Worm (Caenorhabditis elegans): ENCODE data around the gene F55C12.6.

ce11 chrII:5911274-5911673 lies 35.3 kb upstream of the F55C12.6 start, which contains the start of gene cgt-3:
- no peak for TF ChIP-seq klf-2 (GFP tag; conservative IDR thresholded peaks at IDR 0.05)
- TF ChIP-seq ztf-23 (GFP tag; IDR thresholded peaks at IDR 0.05): no peak
- no peak for TF ChIP-seq ref-1 (GFP tag; conservative IDR thresholded peaks at IDR 0.05)
- TF ChIP-seq T22C8.4 (GFP tag; IDR thresholded peaks at IDR 0.05): no peak
- no peak for TF ChIP-seq cog-1 (tag; optimal IDR thresholded peaks at IDR 0.05)
- TF ChIP-seq flt-1 (GFP tag; IDR thresholded peaks at IDR 0.05): no peak
- no peak for TF ChIP-seq ztf-29 (GFP tag; IDR thresholded peaks at IDR 0.05)

All from whole organism, midembryonic.